Fruit fly (Drosophila melanogaster) whole organism, embryonic: ENCODE results near the gene mad2.
A peak's percentile ranks its signal among the peaks of the same experiment; 100 is the strongest.

Source experiments
- ATbp ChIP-seq: fragments of 200-800 bp; sonication (Bioruptor generic); optimal IDR thresholded peaks from 2 replicates; lab custom pipeline; 2017; ENCODE audit warnings: missing biosample characterization, mild to moderate bottlenecking, missing genetic modification characterization, missing genetic modification reagents
- Atf3 ChIP-seq: fragments of 200-800 bp; sonication (Bioruptor generic); optimal IDR thresholded peaks from 3 replicates; lab custom pipeline; 2016; ENCODE audit warnings: missing biosample characterization, missing genetic modification characterization
- Awh ChIP-seq: fragments of 200-800 bp; sonication (Bioruptor generic); IDR thresholded peaks from 2 replicates; pipeline ENCODE4, ENCODE4 v1.3.6; 2022; ENCODE audit warnings: missing biosample characterization, missing genetic modification characterization
- BEAF-32 ChIP-seq: fragments of 200-800 bp; sonication (Bioruptor generic); optimal IDR thresholded peaks from 3 replicates; lab custom pipeline; 2017; ENCODE audit warnings: missing biosample characterization, missing genetic modification characterization, mild to moderate bottlenecking, moderate library complexity, missing genetic modification reagents
- CG11085 ChIP-seq: fragments of 200-800 bp; sonication (Bioruptor generic); IDR thresholded peaks from 2 replicates; pipeline ENCODE4 v1.3.6; 2022; ENCODE audit warnings: missing biosample characterization, missing genetic modification characterization
- CG11093 ChIP-seq: fragments of 200-800 bp; sonication (Bioruptor generic); IDR thresholded peaks from 3 replicates; pipeline ENCODE4 v1.3.6; 2022; ENCODE audit warnings: missing biosample characterization, missing genetic modification characterization
- CG11560 ChIP-seq: fragments of 200-800 bp; sonication (Bioruptor generic); IDR thresholded peaks from 3 replicates; pipeline ENCODE4 v1.3.6; 2022; ENCODE audit warnings: missing biosample characterization, missing genetic modification characterization
- CG13424 ChIP-seq: fragments of 200-800 bp; sonication (Bioruptor generic); optimal IDR thresholded peaks from 2 replicates; lab custom pipeline; 2019; ENCODE audit warnings: missing biosample characterization, mild to moderate bottlenecking, missing genetic modification characterization, moderate library complexity
- CG15011 ChIP-seq: fragments of 200-800 bp; sonication (Bioruptor generic); optimal IDR thresholded peaks from 3 replicates; lab custom pipeline; 2018; ENCODE audit warnings: missing biosample characterization, mild to moderate bottlenecking, missing genetic modification characterization
- CG15073 ChIP-seq: fragments of 200-800 bp; sonication (Bioruptor generic); optimal IDR thresholded peaks from 2 replicates; lab custom pipeline; 2016; ENCODE audit warnings: missing biosample characterization, missing genetic modification characterization
- CG15514 ChIP-seq: fragments of 200-800 bp; sonication (Bioruptor generic); optimal IDR thresholded peaks from 3 replicates; lab custom pipeline; 2017; ENCODE audit warnings: missing biosample characterization, missing genetic modification characterization, mild to moderate bottlenecking, moderate library complexity, missing genetic modification reagents
- CG1792 ChIP-seq: fragments of 200-800 bp; sonication (Bioruptor generic); optimal IDR thresholded peaks from 2 replicates; lab custom pipeline; 2016; ENCODE audit warnings: missing biosample characterization, missing genetic modification characterization
- CG1832 ChIP-seq: fragments of 200-800 bp; sonication (Bioruptor generic); optimal IDR thresholded peaks from 2 replicates; lab custom pipeline; 2017; ENCODE audit warnings: missing biosample characterization, mild to moderate bottlenecking, missing genetic modification characterization, inconsistent platforms
- CG18619 ChIP-seq: fragments of 200-800 bp; sonication (Bioruptor generic); optimal IDR thresholded peaks from 3 replicates; lab custom pipeline; 2017; ENCODE audit warnings: missing biosample characterization, mild to moderate bottlenecking, missing genetic modification characterization
- CG2120 ChIP-seq: fragments of 200-800 bp; sonication (Bioruptor generic); optimal IDR thresholded peaks from 3 replicates; lab custom pipeline; 2016; ENCODE audit warnings: missing biosample characterization, missing genetic modification characterization
- CG2678 ChIP-seq: fragments of 200-800 bp; sonication (Bioruptor generic); optimal IDR thresholded peaks from 3 replicates; lab custom pipeline; 2019; ENCODE audit warnings: missing biosample characterization, mild to moderate bottlenecking, missing genetic modification characterization, moderate library complexity
- CG2889 ChIP-seq: fragments of 200-800 bp; sonication (Bioruptor generic); IDR thresholded peaks from 3 replicates; pipeline ENCODE4 v1.3.6; 2022; ENCODE audit warnings: missing biosample characterization, missing genetic modification characterization
- CG31365 ChIP-seq: fragments of 200-800 bp; sonication (Bioruptor generic); optimal IDR thresholded peaks from 2 replicates; lab custom pipeline; 2018; ENCODE audit warnings: missing biosample characterization, mild to moderate bottlenecking, missing genetic modification characterization
- CG33213 ChIP-seq: fragments of 200-800 bp; sonication (Bioruptor generic); optimal IDR thresholded peaks from 3 replicates; lab custom pipeline; 2016; ENCODE audit warnings: missing biosample characterization, missing genetic modification characterization
- CG4820 ChIP-seq: fragments of 200-800 bp; sonication (Bioruptor generic); optimal IDR thresholded peaks from 3 replicates; lab custom pipeline; 2016; ENCODE audit warnings: missing biosample characterization, missing genetic modification characterization
- CG8765 ChIP-seq: fragments of 200-800 bp; sonication (Bioruptor generic); IDR thresholded peaks from 2 replicates; pipeline ENCODE4 v1.3.6; 2022; ENCODE audit warnings: missing biosample characterization, missing genetic modification characterization
- CG9609 ChIP-seq: fragments of 200-800 bp; sonication (Bioruptor generic); optimal IDR thresholded peaks from 3 replicates; lab custom pipeline; 2016; ENCODE audit warnings: missing biosample characterization, missing genetic modification characterization
- CG9727 ChIP-seq: fragments of 200-800 bp; sonication (Bioruptor generic); optimal IDR thresholded peaks from 3 replicates; lab custom pipeline; 2017; ENCODE audit warnings: missing biosample characterization, mild to moderate bottlenecking, missing genetic modification characterization
- CG9876 ChIP-seq: fragments of 200-800 bp; sonication (Bioruptor generic); optimal IDR thresholded peaks from 2 replicates; lab custom pipeline; 2016; ENCODE audit warnings: missing biosample characterization, missing genetic modification characterization
- CG9932 ChIP-seq: fragments of 200-800 bp; sonication (Bioruptor generic); IDR thresholded peaks from 2 replicates; pipeline ENCODE4 v1.3.6; 2022; ENCODE audit warnings: missing biosample characterization, missing genetic modification characterization
- Fer3 ChIP-seq: fragments of 200-800 bp; sonication (Bioruptor generic); optimal IDR thresholded peaks from 2 replicates; lab custom pipeline; 2018; ENCODE audit warnings: missing biosample characterization, mild to moderate bottlenecking, missing genetic modification characterization, moderate library complexity
- Hsf ChIP-seq: fragments of 200-800 bp; sonication (Bioruptor generic); optimal IDR thresholded peaks from 3 replicates; lab custom pipeline; 2016; ENCODE audit warnings: missing biosample characterization, missing genetic modification characterization
- MBD-R2 ChIP-seq: fragments of 200-800 bp; sonication (Bioruptor generic); IDR thresholded peaks from 2 replicates; pipeline ENCODE4 v1.3.6; 2022; ENCODE audit warnings: missing biosample characterization, missing genetic modification characterization
- Side ChIP-seq: fragments of 200-800 bp; sonication (Bioruptor generic); optimal IDR thresholded peaks from 2 replicates; lab custom pipeline; 2016; ENCODE audit warnings: missing biosample characterization, missing genetic modification characterization
- Sry-β ChIP-seq: fragments of 200-800 bp; sonication (Bioruptor generic); optimal IDR thresholded peaks from 2 replicates; lab custom pipeline; 2018; ENCODE audit warnings: missing biosample characterization, mild to moderate bottlenecking, missing genetic modification characterization, moderate library complexity
- Taf1 ChIP-seq: fragments of 200-800 bp; sonication (Bioruptor generic); IDR thresholded peaks from 2 replicates; pipeline ENCODE4 v1.3.6; 2022; ENCODE audit warnings: missing biosample characterization, missing genetic modification characterization
- Trl ChIP-seq, 3 experiments: fragments of >200 bp in 2 of 3; fragments of 200-800 bp in 1 of 3; sonication (Bioruptor generic) in 1 of 3; optimal IDR thresholded peaks; 2 replicates in 1 of 3; 3 replicates in 2 of 3; lab custom pipeline; 2016 to 2017; ENCODE audit warnings: missing biosample characterization in 1 of 3, missing genetic modification characterization in 1 of 3
- Usf ChIP-seq: fragments of 200-800 bp; sonication (Bioruptor generic); optimal IDR thresholded peaks from 2 replicates; lab custom pipeline; 2017; ENCODE audit warnings: missing genotype, missing biosample characterization, missing genetic modification characterization
- bab2 ChIP-seq: fragments of 200-800 bp; sonication (Bioruptor generic); optimal IDR thresholded peaks from 2 replicates; lab custom pipeline; 2016; ENCODE audit warnings: missing biosample characterization, missing genetic modification characterization
- bcd ChIP-seq: fragments of 200-800 bp; sonication (Bioruptor generic); optimal IDR thresholded peaks from 2 replicates; lab custom pipeline; 2017; ENCODE audit warnings: missing biosample characterization, mild to moderate bottlenecking, missing genetic modification characterization
- chinmo ChIP-seq: fragments of 200-800 bp; sonication (Bioruptor generic); IDR thresholded peaks from 4 replicates; pipeline ENCODE4 v1.3.6; 2022; ENCODE audit warnings: missing biosample characterization, missing genetic modification characterization; ENCODE audit not compliant: partially characterized antibody
- crol ChIP-seq: fragments of 200-800 bp; sonication (Bioruptor generic); IDR thresholded peaks from 2 replicates; pipeline ENCODE4 v1.3.6; 2022; ENCODE audit warnings: missing biosample characterization, missing genetic modification characterization
- disco-r ChIP-seq: fragments of 200-800 bp; sonication (Bioruptor generic); optimal IDR thresholded peaks from 2 replicates; lab custom pipeline; 2016; ENCODE audit warnings: missing biosample characterization, missing genetic modification characterization
- kah ChIP-seq: fragments of 200-800 bp; sonication (Bioruptor generic); optimal IDR thresholded peaks from 2 replicates; lab custom pipeline; 2018; ENCODE audit warnings: missing biosample characterization, mild to moderate bottlenecking, missing genetic modification characterization
- maf-S ChIP-seq: fragments of 200-800 bp; sonication (Bioruptor generic); optimal IDR thresholded peaks from 2 replicates; lab custom pipeline; 2016; ENCODE audit warnings: missing biosample characterization, missing genetic modification characterization
- nerfin-1 ChIP-seq: fragments of 200-800 bp; sonication (Bioruptor generic); optimal IDR thresholded peaks from 3 replicates; lab custom pipeline; 2019; ENCODE audit warnings: missing biosample characterization, mild to moderate bottlenecking, missing genetic modification characterization, moderate library complexity
- nom ChIP-seq: fragments of 200-800 bp; sonication (Bioruptor generic); optimal IDR thresholded peaks from 2 replicates; lab custom pipeline; 2017; ENCODE audit warnings: missing biosample characterization, missing genetic modification characterization, mild to moderate bottlenecking, moderate library complexity, missing genetic modification reagents
- otp ChIP-seq: fragments of 200-800 bp; sonication (Bioruptor generic); IDR thresholded peaks from 3 replicates; pipeline ENCODE4, ENCODE4 v1.3.6; 2022; ENCODE audit warnings: missing biosample characterization, missing genetic modification characterization
- pan ChIP-seq, 4 experiments: fragments of >200 bp in 3 of 4; fragments of 200-800 bp in 1 of 4; sonication (Bioruptor generic) in 1 of 4; optimal IDR thresholded peaks in 3 of 4; IDR thresholded peaks in 1 of 4; 2 replicates each; pipeline versions ENCODE4 v1.3.6 to Lab custom; 2017 to 2022; ENCODE audit warnings: missing biosample characterization in 2 of 4, missing genetic modification characterization in 2 of 4, mixed read lengths in 1 of 4
- pho ChIP-seq: fragments of 200-800 bp; sonication (Bioruptor generic); optimal IDR thresholded peaks from 2 replicates; lab custom pipeline; 2016; ENCODE audit warnings: missing biosample characterization, missing genetic modification characterization
- sim ChIP-seq: fragments of 200-800 bp; sonication (Bioruptor generic); IDR thresholded peaks from 2 replicates; pipeline ENCODE4 v1.3.6; 2022; ENCODE audit warnings: missing biosample characterization, missing genetic modification characterization
- slp2 ChIP-seq: fragments of 200-800 bp; sonication (Bioruptor generic); optimal IDR thresholded peaks from 2 replicates; lab custom pipeline; 2016; ENCODE audit warnings: missing biosample characterization, missing genetic modification characterization
- ssp ChIP-seq: fragments of 200-800 bp; sonication (Bioruptor generic); IDR thresholded peaks from 2 replicates; pipeline ENCODE4 v1.3.6; 2022; ENCODE audit warnings: missing biosample characterization, missing genetic modification characterization
- sug ChIP-seq: fragments of 200-800 bp; optimal IDR thresholded peaks from 2 replicates; lab custom pipeline; 2019; ENCODE audit warnings: missing biosample characterization, mild to moderate bottlenecking, missing genetic modification characterization, moderate library complexity
- tio ChIP-seq: fragments of 200-800 bp; sonication (Bioruptor generic); optimal IDR thresholded peaks from 2 replicates; lab custom pipeline; 2017; ENCODE audit warnings: missing biosample characterization, missing genetic modification characterization, inconsistent platforms
- vfl ChIP-seq: fragments of 200-800 bp; sonication (Bioruptor generic); optimal IDR thresholded peaks from 2 replicates; lab custom pipeline; 2016; ENCODE audit warnings: missing biosample characterization, missing genetic modification characterization
- wor ChIP-seq: fragments of 200-800 bp; sonication (Bioruptor generic); IDR thresholded peaks from 2 replicates; pipeline ENCODE4 v1.3.6; 2022; ENCODE audit warnings: missing biosample characterization, missing genetic modification characterization

Gene mad2

dm6 chr3L:5808101-5808433 lies 4.8 kb downstream of the mad2 start (continued):
- TF ChIP-seq CG1792 (GFP tag; lab: Kevin White, UChicago) (no peak), CG15073 (GFP tag; lab: Kevin White, UChicago) (no peak), CG8765 (GFP tag; lab: Robert Waterston, UW) (no peak), disco-r (GFP tag; lab: Kevin White, UChicago) (no peak), CG9876 (GFP tag; lab: Kevin White, UChicago) (no peak), CG15514 (no peak), Atf3 (GFP tag; lab: Kevin White, UChicago) (no peak), tio (GFP tag; lab: Kevin White, UChicago) (no peak), pan (optimal IDR thresholded peaks at IDR 0.05; lab: Kevin White, UChicago) (no peak), pan (GFP tag; optimal IDR thresholded peaks at IDR 0.05 in 1 of 2, IDR thresholded peaks at IDR 0.05 in 1 of 2) (no peak), CG1832 (GFP tag; lab: Kevin White, UChicago) (no peak), CG31365 (tag; lab: Kevin White, UChicago) (no peak), CG9932 (GFP tag; lab: Robert Waterston, UW) (peak; percentile 54; the same call in 1 of the 2 replicates), chinmo (GFP tag; lab: Robert Waterston, UW) (no peak), CG18619 (no peak), sim (no peak), sug (tag; lab: Kevin White, UChicago) (no peak), CG13424 (tag; lab: Kevin White, UChicago) (peak; percentile 6), CG11085 (GFP tag; lab: Robert Waterston, UW) (no peak), pho (GFP tag; lab: Kevin White, UChicago) (no peak), ATbp (peak; percentile 26), Taf1 (GFP tag; lab: Robert Waterston, UW) (no peak), BEAF-32 (GFP tag; lab: Kevin White, UChicago) (no peak), crol (GFP tag; lab: Robert Waterston, UW) (no peak), bab2 (no peak), ssp (no peak), MBD-R2 (GFP tag; lab: Robert Waterston, UW) (no peak), CG9727 (GFP tag; lab: Kevin White, UChicago) (peak; percentile 14), Fer3 (no peak), CG2120 (GFP tag; lab: Kevin White, UChicago) (peak; percentile 37), wor (GFP tag; lab: Robert Waterston, UW) (no peak), CG11093 (no peak), CG15011 (GFP tag; lab: Kevin White, UChicago) (no peak), CG4820 (GFP tag; lab: Kevin White, UChicago) (no peak), vfl (no peak), kah (GFP tag; lab: Kevin White, UChicago) (no peak), CG33213 (GFP tag; lab: Kevin White, UChicago) (no peak), CG9609 (no peak), Usf (GFP tag; lab: Kevin White, UChicago) (no peak), slp2 (GFP tag; lab: Kevin White, UChicago) (no peak), Hsf (GFP tag; lab: Kevin White, UChicago) (no peak), bcd (GFP tag; lab: Kevin White, UChicago) (peak; percentile 28), CG11560 (tag; lab: Robert Waterston, UW) (no peak), CG2678 (tag; lab: Kevin White, UChicago) (peak; percentile 46), Side (GFP tag; lab: Kevin White, UChicago) (peak; percentile 10), Awh (no peak), maf-S (GFP tag; lab: Kevin White, UChicago) (no peak), Trl (optimal IDR thresholded peaks at IDR 0.05; lab: Kevin White, UChicago) (no peak), Trl (GFP tag; optimal IDR thresholded peaks at IDR 0.05; lab: Kevin White, UChicago) (no peak), CG2889 (GFP tag; lab: Robert Waterston, UW) (no peak), nom (GFP tag; lab: Kevin White, UChicago) (peak; percentile 71), otp (GFP tag; lab: Robert Waterston, UW) (no peak), Sry-β (no peak), nerfin-1 (tag; lab: Kevin White, UChicago) (no peak)
